Worm (Caenorhabditis elegans) whole organism, early embryonic: ENCODE data around the gene srh-258.

ENCODE experiments used
- B0310.2 ChIP-seq: sonication (generic microtip); optimal IDR thresholded peaks from 2 replicates; lab custom pipeline; 2016; ENCODE audit warnings: mild to moderate bottlenecking, missing genetic modification characterization, missing compliant biosample characterization
- F13C5.2 ChIP-seq: sonication (generic microtip); optimal IDR thresholded peaks from 2 replicates; lab custom pipeline; 2017; ENCODE audit warnings: mild to moderate bottlenecking, missing genetic modification characterization, inconsistent platforms, missing compliant biosample characterization
- aly-1 ChIP-seq: sonication (generic microtip); optimal IDR thresholded peaks from 2 replicates; lab custom pipeline; 2016; ENCODE audit warnings: missing genetic modification characterization, missing compliant biosample characterization
- ama-1 ChIP-seq: fragments of 150-350 bp; optimal IDR thresholded peaks from 2 replicates; lab custom pipeline; 2014
- ceh-13 ChIP-seq: fragments of 200-800 bp; sonication (Bioruptor generic); optimal IDR thresholded peaks from 2 replicates; lab custom pipeline; 2018; ENCODE audit warnings: mild to moderate bottlenecking, missing genetic modification characterization, missing compliant biosample characterization
- ceh-36 ChIP-seq: sonication (generic microtip); optimal IDR thresholded peaks from 2 replicates; lab custom pipeline; 2016; ENCODE audit warnings: missing genetic modification characterization, inconsistent platforms, missing compliant biosample characterization
- ets-7 ChIP-seq: sonication (generic microtip); optimal IDR thresholded peaks from 2 replicates; lab custom pipeline; 2016; ENCODE audit warnings: missing genotype, missing genetic modification characterization, missing compliant biosample characterization
- flt-1 ChIP-seq: fragments of 200-800 bp; sonication (Bioruptor generic); IDR thresholded peaks from 2 replicates; pipeline ENCODE4 v1.3.6; 2022; ENCODE audit warnings: missing genetic modification characterization, missing compliant biosample characterization
- hmbx-1 ChIP-seq: sonication (generic microtip); optimal IDR thresholded peaks from 2 replicates; lab custom pipeline; 2016; ENCODE audit warnings: mild to moderate bottlenecking, missing genetic modification characterization, missing compliant biosample characterization
- hmg-4 ChIP-seq: fragments of 200-800 bp; sonication (Bioruptor generic); optimal IDR thresholded peaks from 2 replicates; lab custom pipeline; 2018; ENCODE audit warnings: mild to moderate bottlenecking, missing genetic modification characterization, missing compliant biosample characterization
- hnd-1 ChIP-seq: sonication (generic microtip); optimal IDR thresholded peaks from 2 replicates; lab custom pipeline; 2016; ENCODE audit warnings: missing genetic modification characterization, missing compliant biosample characterization
- pes-1 ChIP-seq: fragments of 200-800 bp; sonication (Bioruptor generic); IDR thresholded peaks from 2 replicates; pipeline ENCODE4 v1.3.6; 2022; ENCODE audit warnings: missing genetic modification reagents, missing genetic modification characterization, missing compliant biosample characterization
- scrt-1 ChIP-seq: fragments of 200-800 bp; sonication (Bioruptor generic); IDR thresholded peaks from 2 replicates; pipeline ENCODE4 v1.3.6; 2022; ENCODE audit warnings: missing genetic modification characterization, missing compliant biosample characterization
- sea-1 ChIP-seq: fragments of 200-800 bp; sonication (Bioruptor generic); conservative IDR thresholded peaks from 2 replicates; pipeline ENCODE4 v1.3.6; 2022; ENCODE audit warnings: missing genetic modification characterization, missing compliant biosample characterization
- tbx-11 ChIP-seq: fragments of 200-800 bp; sonication (Bioruptor generic); IDR thresholded peaks from 2 replicates; pipeline ENCODE4 v1.3.6; 2022; ENCODE audit warnings: missing genetic modification characterization, missing compliant biosample characterization
- tbx-37 ChIP-seq: fragments of 200-800 bp; sonication (Bioruptor generic); conservative IDR thresholded peaks from 2 replicates; pipeline ENCODE4 v1.3.6; 2022; ENCODE audit warnings: missing genetic modification reagents, missing genetic modification characterization, missing compliant biosample characterization
- tra-4 ChIP-seq: sonication (generic microtip); optimal IDR thresholded peaks from 2 replicates; lab custom pipeline; 2017; ENCODE audit warnings: missing genetic modification characterization, missing compliant biosample characterization

srh-258 gene

DNA sequence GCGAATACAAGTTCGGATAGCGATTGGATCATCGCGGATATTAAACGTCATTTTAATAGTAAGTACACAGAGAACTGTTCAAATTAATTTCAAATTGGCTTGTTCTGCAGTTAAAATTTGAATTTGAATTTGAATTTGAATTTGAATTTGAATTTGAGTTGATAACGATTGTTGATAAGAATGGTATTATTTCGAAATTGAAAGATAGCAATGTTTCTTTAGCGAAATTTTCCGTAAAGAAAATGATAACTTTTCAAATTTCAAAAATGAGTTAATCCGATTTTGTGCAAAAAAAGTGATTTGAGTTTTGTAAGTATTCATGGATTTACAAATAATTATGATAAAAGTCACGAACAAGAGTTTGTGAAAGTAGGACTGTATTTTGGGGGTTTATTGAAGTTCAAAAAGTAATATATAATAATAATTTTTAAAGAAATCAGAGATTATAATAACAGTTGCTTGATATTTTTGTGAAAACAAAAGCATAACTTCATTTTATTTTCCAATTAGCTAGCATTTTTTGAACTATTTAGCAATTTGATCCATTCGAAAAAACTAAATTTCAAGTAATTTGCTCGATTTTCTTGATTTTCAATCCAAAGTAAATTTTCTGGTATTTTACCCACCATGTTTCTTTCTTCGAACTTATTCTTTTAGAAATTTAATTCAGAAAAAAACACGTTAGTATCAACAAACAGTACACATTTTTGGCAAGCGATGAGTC is 20.6 kb downstream of the srh-258 start, which contains the start of gene Y36E3A.2:
TSS of gene Y36E3A.2 (plus strand) at position 674 of the 724 bp plus-strand sequence.
- TF ChIP-seq tbx-37 (GFP tag; lab: Robert Waterston, UW): no peak
- no peak for TF ChIP-seq F13C5.2 (tag; lab: Kevin White, UChicago)
- TF ChIP-seq flt-1 (GFP tag; lab: Robert Waterston, UW): no peak
- TF ChIP-seq hnd-1: no peak
- no peak for TF ChIP-seq ama-1 (lab: Kevin White, UChicago)
- TF ChIP-seq sea-1 (GFP tag; lab: Robert Waterston, UW): no peak
- no peak for TF ChIP-seq tbx-11 (GFP tag; lab: Robert Waterston, UW)
- TF ChIP-seq tra-4 (tag; lab: Kevin White, UChicago): no peak
- no peak for TF ChIP-seq ceh-13 (GFP tag; lab: Kevin White, UChicago)
- TF ChIP-seq ets-7 (tag; lab: Kevin White, UChicago): no peak
- TF ChIP-seq ceh-36: no peak
- TF ChIP-seq hmbx-1 (tag; lab: Kevin White, UChicago): no peak
- no peak for TF ChIP-seq B0310.2
- TF ChIP-seq hmg-4 (GFP tag; lab: Kevin White, UChicago): no peak
- no peak for TF ChIP-seq scrt-1 (GFP tag; lab: Robert Waterston, UW)

- no peak for TF ChIP-seq scrt-1 (GFP tag; lab: Robert Waterston, UW)
- TF ChIP-seq F13C5.2 (tag; lab: Kevin White, UChicago): no peak
- no peak for TF ChIP-seq tra-4 (tag; lab: Kevin White, UChicago)
- TF ChIP-seq flt-1 (GFP tag; lab: Robert Waterston, UW): no peak
- TF ChIP-seq aly-1 (tag; lab: Kevin White, UChicago): no peak
- TF ChIP-seq sea-1 (GFP tag; lab: Robert Waterston, UW): no peak
- TF ChIP-seq B0310.2: no peak
- no peak for TF ChIP-seq ama-1 (lab: Kevin White, UChicago)
- no peak for TF ChIP-seq ceh-36
- no peak for TF ChIP-seq ets-7 (tag; lab: Kevin White, UChicago)
- TF ChIP-seq hnd-1: no peak
- no peak for TF ChIP-seq hmg-4 (GFP tag; lab: Kevin White, UChicago)
- no peak for TF ChIP-seq hmbx-1 (tag; lab: Kevin White, UChicago)
- no peak for TF ChIP-seq tbx-37 (GFP tag; lab: Robert Waterston, UW)
- no peak for TF ChIP-seq tbx-11 (GFP tag; lab: Robert Waterston, UW)
- no peak for TF ChIP-seq pes-1
These were observed 22.0 kb downstream of the srh-258 start, which contains the start of gene fbxa-209 for ce11 chrV:15426944-15427343. Gene fbxa-209, minus strand, starts transcription at chrV:15427044.

- TF ChIP-seq pes-1: no peak
- no peak for TF ChIP-seq tbx-37 (GFP tag; lab: Robert Waterston, UW)
These were observed 26.5 kb downstream of the srh-258 start for ce11 chrV:15431322-15432052.

DNA sequence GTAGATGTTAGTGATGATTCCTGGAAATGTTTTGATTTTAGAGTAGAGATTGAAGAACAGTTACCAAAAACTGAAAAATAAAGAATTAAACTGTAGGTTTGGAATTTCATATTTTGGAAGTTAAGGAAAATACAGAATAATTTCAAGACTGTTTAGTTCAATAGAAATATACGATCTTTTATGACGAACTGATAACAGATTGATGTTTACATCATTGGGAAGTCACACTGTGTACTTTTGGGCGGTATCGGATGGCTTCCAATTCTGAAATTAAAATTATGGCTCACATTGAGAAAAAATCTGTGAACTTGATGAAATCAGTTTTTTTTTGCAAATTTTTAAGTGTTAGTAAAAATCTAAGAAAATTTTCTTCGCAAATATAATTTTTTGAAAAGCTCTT is 27.5 kb downstream of the srh-258 start, which contains the start of gene T26H5.8:
TSS of gene T26H5.8 (minus strand) at position 270 of the 400 bp plus-strand sequence.
- TF ChIP-seq aly-1 (tag; lab: Kevin White, UChicago) (no peak), pes-1 (no peak), ceh-36 (no peak), hnd-1 (no peak), tbx-37 (GFP tag; lab: Robert Waterston, UW) (no peak), ets-7 (tag; lab: Kevin White, UChicago) (no peak), tra-4 (tag; lab: Kevin White, UChicago) (no peak), F13C5.2 (tag; lab: Kevin White, UChicago) (no peak), sea-1 (GFP tag; lab: Robert Waterston, UW) (no peak), flt-1 (GFP tag; lab: Robert Waterston, UW) (no peak), ceh-13 (GFP tag; lab: Kevin White, UChicago) (no peak), hmg-4 (GFP tag; lab: Kevin White, UChicago) (no peak), hmbx-1 (tag; lab: Kevin White, UChicago) (no peak), ama-1 (lab: Kevin White, UChicago) (no peak), scrt-1 (GFP tag; lab: Robert Waterston, UW) (no peak), B0310.2 (no peak)

DNA sequence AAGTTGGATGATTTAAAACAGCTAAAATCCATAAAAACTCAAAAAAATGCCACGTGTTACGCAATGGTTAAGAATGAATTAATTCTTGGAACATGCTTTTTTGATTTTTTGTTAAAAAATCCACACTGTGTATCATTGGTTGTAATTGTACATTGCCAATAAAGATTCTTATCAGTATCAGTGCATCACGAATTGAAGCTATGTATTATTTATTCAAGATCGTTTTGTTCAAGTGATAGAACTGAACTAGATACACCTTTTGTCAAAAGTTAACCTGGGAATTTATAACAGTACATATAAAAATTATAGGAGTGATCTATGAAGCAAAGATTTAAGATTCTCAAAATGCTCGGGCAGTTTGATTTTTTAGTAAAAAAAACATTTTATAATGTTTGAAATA is 29.7 kb downstream of the srh-258 start:
- TF ChIP-seq scrt-1 (GFP tag; lab: Robert Waterston, UW) (no peak), hnd-1 (no peak), B0310.2 (no peak), ceh-13 (GFP tag; lab: Kevin White, UChicago) (no peak), ama-1 (lab: Kevin White, UChicago) (no peak), sea-1 (GFP tag; lab: Robert Waterston, UW) (no peak), tbx-37 (GFP tag; lab: Robert Waterston, UW) (no peak), tra-4 (tag; lab: Kevin White, UChicago) (no peak), pes-1 (no peak), hmbx-1 (tag; lab: Kevin White, UChicago) (no peak), aly-1 (tag; lab: Kevin White, UChicago) (no peak), ceh-36 (no peak), flt-1 (GFP tag; lab: Robert Waterston, UW) (no peak)

ce11 chrV:15436133-15436532 is 31.2 kb downstream of the srh-258 start:
- TF ChIP-seq F13C5.2 (tag; lab: Kevin White, UChicago) (no peak), aly-1 (tag; lab: Kevin White, UChicago) (no peak), sea-1 (GFP tag; lab: Robert Waterston, UW) (no peak), B0310.2 (no peak), scrt-1 (GFP tag; lab: Robert Waterston, UW) (no peak), ama-1 (lab: Kevin White, UChicago) (no peak), ceh-36 (no peak), tbx-37 (GFP tag; lab: Robert Waterston, UW) (no peak), ceh-13 (GFP tag; lab: Kevin White, UChicago) (no peak), tra-4 (tag; lab: Kevin White, UChicago) (no peak)
